Fruit fly (Drosophila melanogaster) whole organism, wandering third instar larva: ENCODE measurements around the gene Noa36.

Experiments
- Abd-B ChIP-seq: fragments of >200 bp; optimal IDR thresholded peaks from 2 replicates; lab custom pipeline; 2017; ENCODE audit warnings: missing biosample characterization, missing genetic modification characterization
- CG32264 ChIP-seq: fragments of 200-800 bp; sonication (Bioruptor generic); optimal IDR thresholded peaks from 2 replicates; lab custom pipeline; 2016; ENCODE audit warnings: missing biosample characterization, missing genetic modification characterization
- CG9705 ChIP-seq: fragments of 200-800 bp; sonication (Bioruptor generic); optimal IDR thresholded peaks from 2 replicates; lab custom pipeline; 2018; ENCODE audit warnings: missing biosample characterization, mild to moderate bottlenecking, missing genetic modification characterization
- CrebA ChIP-seq: fragments of 200-800 bp; sonication (Bioruptor generic); optimal IDR thresholded peaks from 2 replicates; lab custom pipeline; 2016; ENCODE audit warnings: missing biosample characterization, mild to moderate bottlenecking, missing genetic modification characterization, borderline replicate concordance
- Dfd ChIP-seq: fragments of >200 bp; optimal IDR thresholded peaks from 2 replicates; lab custom pipeline; 2017; ENCODE audit warnings: missing biosample characterization, missing genetic modification characterization
- Dif ChIP-seq: fragments of 200-275, 200-300 bp; sonication (Bioruptor generic); optimal IDR thresholded peaks from 2 replicates; lab custom pipeline; 2018; ENCODE audit warnings: missing biosample characterization, missing genetic modification characterization; ENCODE audit not compliant: partially characterized antibody
- GATAd ChIP-seq: sonication (Bioruptor generic); optimal IDR thresholded peaks from 2 replicates; lab custom pipeline; 2016; ENCODE audit warnings: missing biosample characterization, missing genetic modification characterization
- HLH106 ChIP-seq: fragments of 200-800 bp; optimal IDR thresholded peaks from 3 replicates; lab custom pipeline; 2019; ENCODE audit warnings: missing biosample characterization, mild to moderate bottlenecking, missing genetic modification characterization, moderate library complexity
- Hnf4 ChIP-seq: fragments of 200-800 bp; sonication (Bioruptor generic); optimal IDR thresholded peaks from 2 replicates; lab custom pipeline; 2016; ENCODE audit warnings: missing biosample characterization, mild to moderate bottlenecking, missing genetic modification characterization
- Hr78 ChIP-seq: fragments of >200 bp; optimal IDR thresholded peaks from 2 replicates; lab custom pipeline; 2017; ENCODE audit warnings: missing biosample characterization, missing genetic modification characterization
- Jra ChIP-seq: sonication (Bioruptor generic); optimal IDR thresholded peaks from 2 replicates; lab custom pipeline; 2016; ENCODE audit warnings: missing biosample characterization, missing genetic modification characterization
- Mio ChIP-seq: sonication (Bioruptor generic); optimal IDR thresholded peaks from 2 replicates; lab custom pipeline; 2016; ENCODE audit warnings: missing biosample characterization, missing genetic modification characterization
- Myc ChIP-seq: fragments of >200 bp; optimal IDR thresholded peaks from 2 replicates; lab custom pipeline; 2017
- N ChIP-seq: fragments of >200 bp; optimal IDR thresholded peaks from 2 replicates; lab custom pipeline; 2018; ENCODE audit warnings: missing biosample characterization, missing external identifiers, missing genetic modification characterization
- OdsH ChIP-seq: fragments of 200-800 bp; sonication (Bioruptor generic); optimal IDR thresholded peaks from 2 replicates; lab custom pipeline; 2016; ENCODE audit warnings: missing biosample characterization, mild to moderate bottlenecking, missing genetic modification characterization
- Rel ChIP-seq, 2 experiments: fragments of 200-800 bp; sonication (Bioruptor generic) in 1 of 2; optimal IDR thresholded peaks; 2 replicates in 1 of 2; 3 replicates in 1 of 2; lab custom pipeline; 2016 to 2019; ENCODE audit warnings: mild to moderate bottlenecking in 2 of 2, missing biosample characterization in 2 of 2, missing genetic modification characterization in 2 of 2, moderate library complexity in 1 of 2
- Sp1 ChIP-seq: fragments of 200-800 bp; sonication (Bioruptor generic); optimal IDR thresholded peaks from 3 replicates; lab custom pipeline; 2019; ENCODE audit warnings: missing biosample characterization, mild to moderate bottlenecking, missing genetic modification characterization, moderate library complexity
- Vsx2 ChIP-seq: fragments of 200-300, 225-300 bp; sonication (Bioruptor generic); optimal IDR thresholded peaks from 2 replicates; lab custom pipeline; 2018; ENCODE audit warnings: missing biosample characterization, missing genetic modification characterization; ENCODE audit not compliant: partially characterized antibody
- br ChIP-seq: fragments of 200-800 bp; sonication (Bioruptor generic); optimal IDR thresholded peaks from 2 replicates; lab custom pipeline; 2016; ENCODE audit warnings: missing biosample characterization, missing genetic modification characterization
- brk ChIP-seq: fragments of 200-800 bp; sonication (Bioruptor generic); optimal IDR thresholded peaks from 2 replicates; lab custom pipeline; 2016; ENCODE audit warnings: missing biosample characterization, mild to moderate bottlenecking, missing genetic modification characterization
- dl ChIP-seq, 2 experiments: fragments of 175-275, 200-275 bp in 1 of 2; fragments of 200-275 bp in 1 of 2; sonication (Bioruptor generic); optimal IDR thresholded peaks; lab custom pipeline; 2018; ENCODE audit warnings: mild to moderate bottlenecking in 2 of 2, missing biosample characterization in 2 of 2, missing genetic modification characterization in 2 of 2, moderate library complexity in 2 of 2; ENCODE audit not compliant: partially characterized antibody in 2 of 2, insufficient read depth in 1 of 2
- dmrt93B ChIP-seq: fragments of 200-800 bp; sonication (Bioruptor generic); optimal IDR thresholded peaks from 2 replicates; lab custom pipeline; 2018; ENCODE audit warnings: missing biosample characterization, mild to moderate bottlenecking, missing genetic modification characterization
- dsf ChIP-seq: sonication (Bioruptor generic); optimal IDR thresholded peaks from 2 replicates; lab custom pipeline; 2016; ENCODE audit warnings: missing biosample characterization, missing genetic modification characterization, borderline replicate concordance
- ey ChIP-seq: fragments of 200-800 bp; sonication (Bioruptor generic); optimal IDR thresholded peaks from 2 replicates; lab custom pipeline; 2016; ENCODE audit warnings: missing biosample characterization, missing genetic modification characterization
- foxo ChIP-seq, 2 experiments: fragments of 200-800 bp; sonication (Bioruptor generic); optimal IDR thresholded peaks; 2 replicates in 1 of 2; 3 replicates in 1 of 2; lab custom pipeline; 2016 to 2017; ENCODE audit warnings: missing biosample characterization in 2 of 2, missing genetic modification characterization in 2 of 2
- fru ChIP-seq: fragments of 200-800 bp; sonication (Bioruptor generic); optimal IDR thresholded peaks from 3 replicates; lab custom pipeline; 2016; ENCODE audit warnings: missing biosample characterization, mild to moderate bottlenecking, missing genetic modification characterization
- h ChIP-seq: fragments of 200-800 bp; sonication (Bioruptor generic); optimal IDR thresholded peaks from 3 replicates; lab custom pipeline; 2016; ENCODE audit warnings: missing biosample characterization, mild to moderate bottlenecking, missing genetic modification characterization
- jim ChIP-seq: fragments of 175-275, 200-325 bp; sonication (Bioruptor generic); optimal IDR thresholded peaks from 2 replicates; lab custom pipeline; 2016; ENCODE audit warnings: missing biosample characterization, mild to moderate bottlenecking, missing genetic modification characterization
- lola ChIP-seq: fragments of >200 bp; optimal IDR thresholded peaks from 2 replicates; lab custom pipeline; 2017; ENCODE audit warnings: missing biosample characterization, missing genetic modification characterization
- pan ChIP-seq: fragments of >200 bp; optimal IDR thresholded peaks from 2 replicates; lab custom pipeline; 2017
- psq ChIP-seq: fragments of 200-800 bp; sonication (Bioruptor generic); optimal IDR thresholded peaks from 3 replicates; lab custom pipeline; 2017; ENCODE audit warnings: missing biosample characterization, mild to moderate bottlenecking, missing genetic modification characterization, moderate library complexity
- rgr ChIP-seq: fragments of 200-800 bp; sonication (Bioruptor generic); optimal IDR thresholded peaks from 3 replicates; lab custom pipeline; 2016; ENCODE audit warnings: missing biosample characterization, mild to moderate bottlenecking, missing genetic modification characterization
- sage ChIP-seq: fragments of 200-800 bp; sonication (Bioruptor generic); optimal IDR thresholded peaks from 2 replicates; lab custom pipeline; 2016; ENCODE audit warnings: missing biosample characterization, mild to moderate bottlenecking, missing genetic modification characterization
- sv ChIP-seq: fragments of 200-800 bp; sonication (Bioruptor generic); optimal IDR thresholded peaks from 3 replicates; lab custom pipeline; 2016; ENCODE audit warnings: missing biosample characterization, missing genetic modification characterization
- tai ChIP-seq: sonication (Bioruptor generic); optimal IDR thresholded peaks from 2 replicates; lab custom pipeline; 2016; ENCODE audit warnings: missing biosample characterization, missing genetic modification characterization
- usp ChIP-seq: fragments of >200 bp; optimal IDR thresholded peaks from 2 replicates; lab custom pipeline; 2017; ENCODE audit warnings: missing biosample characterization, missing genetic modification characterization
- woc ChIP-seq: sonication (Bioruptor generic); optimal IDR thresholded peaks from 2 replicates; lab custom pipeline; 2016; ENCODE audit warnings: missing biosample characterization, mild to moderate bottlenecking, missing genetic modification characterization

Gene Noa36

DNA sequence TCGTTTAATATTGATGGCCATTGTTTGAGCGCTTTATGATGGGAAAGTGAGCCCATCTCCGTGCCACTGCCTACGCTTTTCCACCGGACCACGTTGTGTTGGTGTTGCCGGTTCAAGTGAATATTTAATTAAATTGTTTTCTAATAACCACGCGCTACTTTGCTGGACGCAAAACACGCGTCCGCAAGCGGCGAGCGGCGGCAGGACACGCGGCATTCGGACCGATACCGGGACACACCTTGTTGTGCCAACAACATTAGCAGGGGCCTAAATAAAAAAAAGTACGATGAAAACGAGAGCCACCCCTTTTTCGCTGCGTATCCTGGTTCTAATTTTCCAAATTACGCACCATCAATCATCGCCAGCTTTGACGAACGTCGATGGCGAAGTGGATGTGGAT is 3.2 kb downstream of the Noa36 start:
- TF ChIP-seq Dif (GFP tag; lab: Kevin White, UChicago) = no peak
- TF ChIP-seq br (GFP tag; lab: Kevin White, UChicago) = no peak
- no peak for TF ChIP-seq Sp1
- no peak for TF ChIP-seq HLH106 (tag; lab: Kevin White, UChicago)
- TF ChIP-seq CrebA (GFP tag; lab: Kevin White, UChicago) = no peak
- no peak for TF ChIP-seq Vsx2
- no peak for TF ChIP-seq usp (GFP tag; lab: Kevin White, UChicago)
- TF ChIP-seq Myc (lab: Kevin White, UChicago) = no peak
- no peak for TF ChIP-seq sv (GFP tag; lab: Kevin White, UChicago)
- no peak for TF ChIP-seq woc (GFP tag; lab: Kevin White, UChicago)
- TF ChIP-seq fru = no peak
- no peak for TF ChIP-seq N (GFP tag; lab: Kevin White, UChicago)
- no peak for TF ChIP-seq lola
- no peak for TF ChIP-seq dl (GFP tag; optimal IDR thresholded peaks at IDR 0.05; lab: Kevin White, UChicago; ENCODE audit: insufficient read depth in 1 of 2, partially characterized antibody in 2 of 2)
- TF ChIP-seq CG9705 = no peak
- no peak for TF ChIP-seq Dfd (GFP tag; lab: Kevin White, UChicago)
- no peak for TF ChIP-seq sage (GFP tag; lab: Kevin White, UChicago)

DNA sequence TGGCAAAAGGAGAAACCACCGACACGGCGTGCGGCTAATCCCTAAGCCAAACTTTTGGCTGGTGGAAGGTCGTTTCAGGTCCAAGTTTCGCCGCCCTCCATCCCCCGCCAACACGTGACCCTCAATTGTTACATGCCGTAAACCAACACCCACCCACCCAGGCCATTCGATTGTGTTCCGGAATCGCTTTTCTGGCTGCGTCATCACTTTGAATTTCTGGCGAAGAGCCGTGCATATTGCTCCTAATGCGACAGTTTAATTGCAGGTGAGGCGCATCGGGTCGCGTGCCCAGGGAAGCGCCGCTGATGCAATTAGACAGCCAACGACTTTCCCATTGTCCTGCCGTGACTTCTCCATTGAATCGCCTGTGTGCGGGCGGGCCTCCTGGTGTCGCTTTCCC is 4.2 kb downstream of the Noa36 start:
- TF ChIP-seq dsf = no peak
- TF ChIP-seq brk (GFP tag; lab: Kevin White, UChicago) = no peak
- TF ChIP-seq h (GFP tag; lab: Kevin White, UChicago) = no peak
- TF ChIP-seq Dfd (GFP tag; lab: Kevin White, UChicago) = no peak
- TF ChIP-seq HLH106 (tag; lab: Kevin White, UChicago) = no peak
- TF ChIP-seq jim (GFP tag; lab: Kevin White, UChicago) = no peak
- no peak for TF ChIP-seq fru
- no peak for TF ChIP-seq foxo (GFP tag; optimal IDR thresholded peaks at IDR 0.05; lab: Kevin White, UChicago)
- no peak for TF ChIP-seq rgr
- no peak for TF ChIP-seq ey
- no peak for TF ChIP-seq Hr78 (GFP tag; lab: Kevin White, UChicago)

DNA sequence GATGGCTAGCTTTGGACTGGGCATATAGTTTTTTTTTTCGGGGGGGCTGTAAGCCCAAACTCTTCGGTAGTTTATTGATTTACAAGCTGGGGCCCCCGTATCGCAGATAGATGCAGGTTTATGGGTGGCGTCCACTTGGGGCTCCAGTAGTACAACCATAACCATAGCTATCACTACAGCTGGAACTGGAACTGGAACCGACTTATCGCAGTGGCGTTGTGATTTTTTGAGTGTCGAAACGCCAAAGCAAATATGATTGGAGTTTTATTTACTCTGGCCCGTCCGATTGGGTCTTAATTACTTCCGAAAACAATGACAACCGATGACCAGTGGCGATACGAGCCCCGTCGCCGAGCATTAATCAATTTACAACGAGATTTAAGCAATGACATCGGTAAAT is 8.6 kb downstream of the Noa36 start:
- no peak for TF ChIP-seq dsf
- no peak for TF ChIP-seq CG32264
- no peak for TF ChIP-seq Hnf4 (GFP tag; lab: Kevin White, UChicago)
- TF ChIP-seq lola = no peak
- no peak for TF ChIP-seq rgr

DNA sequence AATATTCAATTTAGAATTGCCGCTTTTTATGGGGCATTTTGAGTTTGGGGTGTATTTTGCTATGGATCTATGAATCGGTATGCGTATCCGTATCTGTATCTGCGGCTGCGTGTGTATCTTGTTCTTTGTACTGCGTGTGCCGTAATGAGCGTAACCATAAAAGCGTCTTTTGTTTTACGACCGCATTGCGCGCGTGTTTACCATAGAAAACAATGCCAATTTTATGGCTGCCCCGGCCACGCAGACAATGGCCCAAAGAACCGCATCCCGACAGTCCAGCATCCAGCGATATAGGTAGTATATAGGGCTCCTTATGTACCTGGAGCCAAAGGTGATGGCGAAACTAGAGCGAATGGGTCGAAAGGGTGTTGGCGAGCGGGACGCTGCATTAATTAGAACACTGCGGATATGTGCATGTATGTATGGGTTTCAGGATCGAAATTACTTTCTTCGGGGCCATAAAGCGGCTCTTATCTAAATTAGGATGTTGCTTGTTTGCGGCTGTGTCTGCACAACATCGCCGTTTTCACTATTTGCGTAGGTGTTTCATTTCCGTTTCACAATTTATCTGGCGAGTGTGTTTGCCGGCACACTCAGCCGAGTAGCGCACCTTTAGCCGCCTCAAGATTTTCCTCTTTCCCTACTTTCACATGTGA is 10.6 kb downstream of the Noa36 start:
- no peak for TF ChIP-seq Hr78 (GFP tag; lab: Kevin White, UChicago)
- no peak for TF ChIP-seq sv (GFP tag; lab: Kevin White, UChicago)
- TF ChIP-seq Sp1 = no peak
- no peak for TF ChIP-seq brk (GFP tag; lab: Kevin White, UChicago)
- no peak for TF ChIP-seq rgr
- TF ChIP-seq br (GFP tag; lab: Kevin White, UChicago) = no peak
- TF ChIP-seq Jra = no peak
- no peak for TF ChIP-seq CG32264
- no peak for TF ChIP-seq woc (GFP tag; lab: Kevin White, UChicago)
- no peak for TF ChIP-seq dsf
- no peak for TF ChIP-seq N (GFP tag; lab: Kevin White, UChicago)

DNA sequence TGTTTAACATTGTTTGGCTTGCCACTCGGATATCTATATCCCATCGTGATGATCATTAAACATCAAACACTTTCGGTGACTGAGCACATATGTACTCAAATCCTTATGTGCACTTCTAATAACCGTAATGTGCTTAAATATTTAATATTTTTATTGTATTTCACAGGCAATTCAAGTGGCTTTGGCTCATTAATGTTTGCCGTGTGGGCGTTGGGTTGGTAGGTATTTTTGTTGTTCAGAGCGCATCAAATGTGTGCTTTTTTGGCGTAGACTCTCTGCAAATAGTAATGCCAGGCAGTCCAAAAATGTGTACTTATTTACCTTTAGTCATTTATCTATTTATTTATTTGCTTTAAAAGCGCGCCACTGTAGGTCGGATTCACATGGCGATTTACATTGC is 12.1 kb downstream of the Noa36 start:
- TF ChIP-seq Hr78 (GFP tag; lab: Kevin White, UChicago) (no peak), rgr (peak; percentile 57), Vsx2 (no peak), Hnf4 (GFP tag; lab: Kevin White, UChicago) (no peak), h (GFP tag; lab: Kevin White, UChicago) (peak; percentile 38), Rel (GFP tag; optimal IDR thresholded peaks at IDR 0.05; lab: Kevin White, UChicago) (no peak), Rel (tag; optimal IDR thresholded peaks at IDR 0.05; lab: Kevin White, UChicago) (no peak), OdsH (GFP tag; lab: Kevin White, UChicago) (peak; percentile 55), dsf (no peak), CG9705 (no peak), jim (GFP tag; lab: Kevin White, UChicago) (no peak), dl (GFP tag; optimal IDR thresholded peaks at IDR 0.05; lab: Kevin White, UChicago; ENCODE audit: insufficient read depth in 1 of 2, partially characterized antibody in 2 of 2) (no peak), N (GFP tag; lab: Kevin White, UChicago) (no peak), pan (lab: Kevin White, UChicago) (no peak), usp (GFP tag; lab: Kevin White, UChicago) (no peak), Mio (no peak), tai (GFP tag; lab: Kevin White, UChicago) (no peak), ey (no peak), Sp1 (peak; percentile 31), Abd-B (GFP tag; lab: Kevin White, UChicago) (no peak), foxo (GFP tag; optimal IDR thresholded peaks at IDR 0.05; lab: Kevin White, UChicago) (peak in 1 of 2 experiments; percentile 35), br (GFP tag; lab: Kevin White, UChicago) (no peak), Myc (lab: Kevin White, UChicago) (no peak), psq (GFP tag; lab: Kevin White, UChicago) (no peak), woc (GFP tag; lab: Kevin White, UChicago) (no peak), sage (GFP tag; lab: Kevin White, UChicago) (no peak), lola (no peak), Jra (no peak), dmrt93B (GFP tag; lab: Kevin White, UChicago) (no peak), GATAd (GFP tag; lab: Kevin White, UChicago) (no peak), Dif (GFP tag; lab: Kevin White, UChicago) (no peak), CrebA (GFP tag; lab: Kevin White, UChicago) (no peak), HLH106 (tag; lab: Kevin White, UChicago) (no peak)
